Worm (Caenorhabditis elegans) whole organism, late embryonic: Measurements from ENCODE around the gene F28A10.1.

Source experiments
- K09A11.1 ChIP-seq: sonication (generic microtip); optimal IDR thresholded peaks from 2 replicates; lab custom pipeline; 2017; ENCODE audit warnings: antibody characterized with exemption, mild to moderate bottlenecking, missing genetic modification characterization, missing compliant biosample characterization; ENCODE audit not compliant: insufficient read depth
- Y22D7AL.16 ChIP-seq: sonication (generic microtip); optimal IDR thresholded peaks from 2 replicates; lab custom pipeline; 2016; ENCODE audit warnings: missing genetic modification characterization, missing compliant biosample characterization
- ceh-24 ChIP-seq: sonication (generic microtip); optimal IDR thresholded peaks from 2 replicates; lab custom pipeline; 2016; ENCODE audit warnings: mild to moderate bottlenecking, missing genetic modification characterization, missing compliant biosample characterization
- ceh-30 ChIP-seq: fragments of 150-350 bp; optimal IDR thresholded peaks from 2 replicates; lab custom pipeline; 2014; ENCODE audit warnings: missing biosample characterization, missing genetic modification characterization
- ets-4 ChIP-seq: sonication (generic microtip); optimal IDR thresholded peaks from 2 replicates; lab custom pipeline; 2016; ENCODE audit warnings: missing genetic modification characterization, missing compliant biosample characterization
- nhr-11 ChIP-seq: fragments of 150-350 bp; optimal IDR thresholded peaks from 2 replicates; lab custom pipeline; 2014; ENCODE audit warnings: missing biosample characterization, missing genetic modification characterization
- npax-4 ChIP-seq: sonication (generic microtip); optimal IDR thresholded peaks from 2 replicates; lab custom pipeline; 2016; ENCODE audit warnings: missing genetic modification characterization, missing compliant biosample characterization
- pag-3 ChIP-seq: sonication (generic microtip); optimal IDR thresholded peaks from 2 replicates; lab custom pipeline; 2016; ENCODE audit warnings: missing compliant biosample characterization, missing genetic modification characterization, borderline replicate concordance
- pha-4 ChIP-seq: fragments of 150-350 bp; optimal IDR thresholded peaks from 2 replicates; lab custom pipeline; 2018; ENCODE audit warnings: missing biosample characterization, missing genetic modification reagents, missing genetic modification characterization
- pqm-1 ChIP-seq: sonication (generic microtip); optimal IDR thresholded peaks from 2 replicates; lab custom pipeline; 2016; ENCODE audit warnings: missing genetic modification characterization, missing compliant biosample characterization
- pros-1 ChIP-seq: fragments of 150-350 bp; optimal IDR thresholded peaks from 2 replicates; lab custom pipeline; 2014; ENCODE audit warnings: missing biosample characterization, missing genetic modification reagents, missing genetic modification characterization
- rnt-1 ChIP-seq: sonication (generic microtip); optimal IDR thresholded peaks from 2 replicates; lab custom pipeline; 2016; ENCODE audit warnings: missing genetic modification characterization, missing compliant biosample characterization
- tbx-2 ChIP-seq: sonication (generic microtip); optimal IDR thresholded peaks from 2 replicates; lab custom pipeline; 2016; ENCODE audit warnings: missing genetic modification characterization, missing compliant biosample characterization
- ztf-16 ChIP-seq: sonication (generic microtip); optimal IDR thresholded peaks from 2 replicates; lab custom pipeline; 2017; ENCODE audit warnings: missing genetic modification characterization, missing compliant biosample characterization

DNA sequence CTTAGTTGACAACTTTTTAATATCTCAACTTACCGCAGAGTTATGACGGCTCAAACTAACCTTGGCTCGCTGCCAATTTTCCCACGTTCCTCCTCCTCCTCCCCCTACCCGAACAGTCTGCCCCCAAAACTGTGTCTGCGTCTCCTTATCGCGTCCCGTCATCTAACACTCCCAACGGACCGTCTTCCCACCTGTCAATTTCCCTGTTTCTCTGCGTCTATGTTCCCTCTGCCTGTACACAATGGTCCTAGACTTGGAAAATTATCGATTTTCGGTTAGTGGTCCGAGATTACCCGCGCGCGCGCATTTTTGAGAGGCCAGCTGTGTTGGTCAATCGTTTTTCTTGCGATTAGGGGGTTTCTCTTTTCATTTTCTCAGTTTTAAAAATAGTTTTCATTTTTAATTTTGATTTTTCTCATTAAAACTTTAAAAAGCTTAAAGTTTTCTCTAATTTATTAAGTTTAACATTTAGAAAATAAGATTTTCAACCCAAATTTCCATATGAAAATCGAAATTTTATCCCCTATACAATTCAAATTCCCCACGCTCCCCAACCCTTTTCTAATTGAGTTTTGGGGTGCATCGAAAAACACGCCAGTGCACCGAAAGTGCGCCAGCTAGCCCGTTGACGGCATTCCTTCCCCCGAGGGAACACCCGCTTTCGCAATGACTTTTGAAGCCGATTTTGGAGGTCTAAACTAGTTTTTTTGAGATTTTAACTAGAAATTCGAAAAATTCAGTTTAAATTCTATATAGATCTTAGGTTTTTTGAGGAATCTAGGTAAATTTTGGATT is 47.6 kb downstream of the F28A10.1 start, which contains the start of gene alg-2:
- no peak for TF ChIP-seq ztf-16 (tag; lab: Kevin White, UChicago)
- no peak for TF ChIP-seq K09A11.1 (tag; lab: Kevin White, UChicago)
- TF ChIP-seq pag-3 (tag; lab: Kevin White, UChicago) = no peak
- TF ChIP-seq npax-4 (tag; lab: Kevin White, UChicago) = no peak
- TF ChIP-seq Y22D7AL.16 = no peak
- TF ChIP-seq ets-4 (tag; lab: Kevin White, UChicago) = peak; percentile 15
- TF ChIP-seq tbx-2 (tag; lab: Kevin White, UChicago) = no peak
- TF ChIP-seq pqm-1 (tag; lab: Kevin White, UChicago) = no peak
- TF ChIP-seq pros-1 = no peak
- no peak for TF ChIP-seq ceh-24 (tag; lab: Kevin White, UChicago)
- no peak for TF ChIP-seq ceh-30 (tag; lab: Kevin White, UChicago)
- TF ChIP-seq nhr-11 (tag; lab: Kevin White, UChicago) = no peak
- TF ChIP-seq pha-4 (tag; lab: Kevin White, UChicago) = no peak
- TF ChIP-seq rnt-1 = no peak
